Fruit fly (Drosophila melanogaster) whole organism, embryonic: ENCODE data around the gene CG45544.

Experiments used
- Asciz ChIP-seq: fragments of 200-800 bp; sonication (Bioruptor generic); optimal IDR thresholded peaks from 2 replicates; lab custom pipeline; 2017; ENCODE audit warnings: missing biosample characterization, mild to moderate bottlenecking, missing genetic modification characterization, missing genetic modification reagents
- CG10267 ChIP-seq: fragments of 200-800 bp; sonication (Bioruptor generic); optimal IDR thresholded peaks from 2 replicates; lab custom pipeline; 2018; ENCODE audit warnings: missing biosample characterization, mild to moderate bottlenecking, missing genetic modification characterization, moderate library complexity
- CG10959 ChIP-seq: fragments of 200-800 bp; sonication (Bioruptor generic); IDR thresholded peaks from 2 replicates; pipeline ENCODE4 v1.3.6; 2022; ENCODE audit warnings: missing biosample characterization, missing genetic modification characterization
- CG11085 ChIP-seq: fragments of 200-800 bp; sonication (Bioruptor generic); IDR thresholded peaks from 2 replicates; pipeline ENCODE4 v1.3.6; 2022; ENCODE audit warnings: missing biosample characterization, missing genetic modification characterization
- CG11504 ChIP-seq: fragments of 200-800 bp; sonication (Bioruptor generic); optimal IDR thresholded peaks from 3 replicates; lab custom pipeline; 2019; ENCODE audit warnings: missing biosample characterization, mild to moderate bottlenecking, missing genetic modification characterization, moderate library complexity
- CG12104 ChIP-seq: fragments of 200-800 bp; sonication (Bioruptor generic); optimal IDR thresholded peaks from 3 replicates; lab custom pipeline; 2016; ENCODE audit warnings: missing biosample characterization, missing genetic modification characterization
- CG12219 ChIP-seq: fragments of 200-800 bp; sonication (Bioruptor generic); optimal IDR thresholded peaks from 3 replicates; lab custom pipeline; 2018; ENCODE audit warnings: missing biosample characterization, mild to moderate bottlenecking, missing genetic modification characterization
- CG1233 ChIP-seq: fragments of 200-800 bp; sonication (Bioruptor generic); optimal IDR thresholded peaks from 4 replicates; lab custom pipeline; 2018; ENCODE audit warnings: missing biosample characterization, mild to moderate bottlenecking, missing genetic modification characterization
- CG12391 ChIP-seq: fragments of 200-800 bp; sonication (Bioruptor generic); optimal IDR thresholded peaks from 3 replicates; lab custom pipeline; 2018; ENCODE audit warnings: missing biosample characterization, mild to moderate bottlenecking, missing genetic modification characterization, moderate library complexity
- CG1603 ChIP-seq: fragments of 200-800 bp; sonication (Bioruptor generic); optimal IDR thresholded peaks from 2 replicates; lab custom pipeline; 2019; ENCODE audit warnings: missing biosample characterization, mild to moderate bottlenecking, missing genetic modification characterization, moderate library complexity
- CG17829 ChIP-seq: fragments of 200-800 bp; optimal IDR thresholded peaks from 2 replicates; lab custom pipeline; 2019; ENCODE audit warnings: missing biosample characterization, mild to moderate bottlenecking, missing genetic modification characterization, moderate library complexity
- CG2202 ChIP-seq: fragments of 200-800 bp; sonication (Bioruptor generic); optimal IDR thresholded peaks from 2 replicates; lab custom pipeline; 2018; ENCODE audit warnings: missing biosample characterization, mild to moderate bottlenecking, missing genetic modification characterization
- CG33557 ChIP-seq: fragments of 200-800 bp; sonication (Bioruptor generic); optimal IDR thresholded peaks from 2 replicates; lab custom pipeline; 2019; ENCODE audit warnings: missing biosample characterization, mild to moderate bottlenecking, missing genetic modification characterization, moderate library complexity
- CG42726 ChIP-seq: fragments of 200-800 bp; sonication (Bioruptor generic); IDR thresholded peaks from 2 replicates; pipeline ENCODE4 v1.3.6; 2022; ENCODE audit warnings: missing biosample characterization, missing genetic modification characterization; ENCODE audit not compliant: partially characterized antibody
- CG4820 ChIP-seq: fragments of 200-800 bp; sonication (Bioruptor generic); optimal IDR thresholded peaks from 3 replicates; lab custom pipeline; 2016; ENCODE audit warnings: missing biosample characterization, missing genetic modification characterization
- CG6254 ChIP-seq: fragments of 200-800 bp; sonication (Bioruptor generic); optimal IDR thresholded peaks from 3 replicates; lab custom pipeline; 2017; ENCODE audit warnings: mild to moderate bottlenecking, missing biosample characterization, missing genetic modification reagents, missing genetic modification characterization
- CG7556 ChIP-seq: fragments of 200-800 bp; sonication (Bioruptor generic); optimal IDR thresholded peaks from 2 replicates; lab custom pipeline; 2017; ENCODE audit warnings: missing biosample characterization, mild to moderate bottlenecking, missing genetic modification characterization
- CG7839 ChIP-seq: fragments of 200-800 bp; sonication (Bioruptor generic); optimal IDR thresholded peaks from 3 replicates; lab custom pipeline; 2018; ENCODE audit warnings: missing biosample characterization, mild to moderate bottlenecking, missing genetic modification characterization, moderate library complexity
- CG8359 ChIP-seq: fragments of 200-800 bp; sonication (Bioruptor generic); optimal IDR thresholded peaks from 2 replicates; lab custom pipeline; 2017; ENCODE audit warnings: missing biosample characterization, mild to moderate bottlenecking, missing genetic modification characterization, borderline replicate concordance
- CG9609 ChIP-seq: fragments of 200-800 bp; sonication (Bioruptor generic); optimal IDR thresholded peaks from 3 replicates; lab custom pipeline; 2016; ENCODE audit warnings: missing biosample characterization, missing genetic modification characterization
- D ChIP-seq, 2 experiments: fragments of 200-800 bp in 1 of 2; fragments of >200 bp in 1 of 2; sonication (Bioruptor generic) in 1 of 2; optimal IDR thresholded peaks; 2 replicates in 1 of 2; 3 replicates in 1 of 2; lab custom pipeline; 2017; ENCODE audit warnings: mild to moderate bottlenecking in 1 of 2, missing biosample characterization in 1 of 2, missing genetic modification characterization in 1 of 2, missing genetic modification reagents in 1 of 2
- E2f2 ChIP-seq: fragments of 200-800 bp; sonication (Bioruptor generic); IDR thresholded peaks from 2 replicates; pipeline ENCODE4 v1.3.6; 2022; ENCODE audit warnings: missing biosample characterization, missing genetic modification characterization
- Hr51 ChIP-seq, 2 experiments: fragments of 200-800 bp; sonication (Bioruptor generic); optimal IDR thresholded peaks; 2 replicates in 1 of 2; 3 replicates in 1 of 2; lab custom pipeline; 2016 to 2018; ENCODE audit warnings: missing biosample characterization in 2 of 2, missing genetic modification characterization in 2 of 2, mild to moderate bottlenecking in 1 of 2, moderate library complexity in 1 of 2
- Mes4 ChIP-seq: fragments of 200-800 bp; sonication (Bioruptor generic); optimal IDR thresholded peaks from 2 replicates; lab custom pipeline; 2016; ENCODE audit warnings: missing biosample characterization, missing genetic modification characterization
- NC2α ChIP-seq: fragments of 200-800 bp; sonication (Bioruptor generic); optimal IDR thresholded peaks from 2 replicates; lab custom pipeline; 2016; ENCODE audit warnings: missing biosample characterization, missing genetic modification characterization
- NC2β ChIP-seq: fragments of 200-800 bp; sonication (Bioruptor generic); optimal IDR thresholded peaks from 2 replicates; lab custom pipeline; 2016; ENCODE audit warnings: missing biosample characterization, missing genetic modification characterization
- Poxn ChIP-seq: fragments of 200-800 bp; sonication (Bioruptor generic); IDR thresholded peaks from 2 replicates; pipeline ENCODE4 v1.3.6; 2022; ENCODE audit warnings: missing biosample characterization, missing genetic modification characterization
- Stat92E ChIP-seq, 3 experiments: fragments of >200 bp in 2 of 3; fragments of 200-800 bp in 1 of 3; sonication (Bioruptor generic) in 1 of 3; optimal IDR thresholded peaks; 2 replicates each; lab custom pipeline; 2017 to 2019; ENCODE audit warnings: missing biosample characterization in 3 of 3, missing genetic modification characterization in 3 of 3, mild to moderate bottlenecking in 1 of 3, moderate library complexity in 1 of 3
- dpn ChIP-seq, 2 experiments: fragments of 200-800 bp; sonication (Bioruptor generic); optimal IDR thresholded peaks; 3 replicates each; lab custom pipeline; 2016; ENCODE audit warnings: missing biosample characterization in 2 of 2, missing genetic modification characterization in 2 of 2
- ftz-f1 ChIP-seq: fragments of 200-800 bp; sonication (Bioruptor generic); optimal IDR thresholded peaks from 2 replicates; lab custom pipeline; 2016; ENCODE audit warnings: missing biosample characterization, missing genetic modification characterization
- gem ChIP-seq: fragments of 200-800 bp; sonication (Bioruptor generic); optimal IDR thresholded peaks from 2 replicates; lab custom pipeline; 2019; ENCODE audit warnings: missing biosample characterization, mild to moderate bottlenecking, missing genetic modification characterization, moderate library complexity
- gfzf ChIP-seq: fragments of 200-800 bp; sonication (Bioruptor generic); optimal IDR thresholded peaks from 2 replicates; lab custom pipeline; 2016; ENCODE audit warnings: missing biosample characterization, mild to moderate bottlenecking, missing genetic modification characterization, moderate library complexity
- otp ChIP-seq: fragments of 200-800 bp; sonication (Bioruptor generic); IDR thresholded peaks from 3 replicates; pipeline ENCODE4, ENCODE4 v1.3.6; 2022; ENCODE audit warnings: missing biosample characterization, missing genetic modification characterization
- pros ChIP-seq: fragments of 200-800 bp; sonication (Bioruptor generic); optimal IDR thresholded peaks from 3 replicates; lab custom pipeline; 2019; ENCODE audit warnings: missing biosample characterization, mild to moderate bottlenecking, missing genetic modification characterization, moderate library complexity
- psq ChIP-seq: fragments of 200-800 bp; sonication (Bioruptor generic); optimal IDR thresholded peaks from 2 replicates; lab custom pipeline; 2017; ENCODE audit warnings: missing biosample characterization, missing genetic modification characterization
- pum ChIP-seq: fragments of 200-800 bp; sonication (Bioruptor generic); optimal IDR thresholded peaks from 2 replicates; lab custom pipeline; 2016; ENCODE audit warnings: missing biosample characterization, missing genetic modification characterization
- row ChIP-seq: fragments of 200-800 bp; sonication (Bioruptor generic); IDR thresholded peaks from 3 replicates; pipeline ENCODE4 v1.3.6; 2022; ENCODE audit warnings: missing biosample characterization, missing genetic modification characterization
- shn ChIP-seq: fragments of 200-800 bp; sonication (Bioruptor generic); optimal IDR thresholded peaks from 3 replicates; lab custom pipeline; 2016; ENCODE audit warnings: missing biosample characterization, missing genetic modification characterization
- unpg ChIP-seq: fragments of 200-800 bp; sonication (Bioruptor generic); optimal IDR thresholded peaks from 3 replicates; lab custom pipeline; 2018; ENCODE audit warnings: missing biosample characterization, mild to moderate bottlenecking, missing genetic modification characterization, moderate library complexity
- zf30C ChIP-seq: fragments of 200-800 bp; sonication (Bioruptor generic); optimal IDR thresholded peaks from 3 replicates; lab custom pipeline; 2018; ENCODE audit warnings: missing biosample characterization, mild to moderate bottlenecking, missing genetic modification characterization

CG45544 gene

DNA sequence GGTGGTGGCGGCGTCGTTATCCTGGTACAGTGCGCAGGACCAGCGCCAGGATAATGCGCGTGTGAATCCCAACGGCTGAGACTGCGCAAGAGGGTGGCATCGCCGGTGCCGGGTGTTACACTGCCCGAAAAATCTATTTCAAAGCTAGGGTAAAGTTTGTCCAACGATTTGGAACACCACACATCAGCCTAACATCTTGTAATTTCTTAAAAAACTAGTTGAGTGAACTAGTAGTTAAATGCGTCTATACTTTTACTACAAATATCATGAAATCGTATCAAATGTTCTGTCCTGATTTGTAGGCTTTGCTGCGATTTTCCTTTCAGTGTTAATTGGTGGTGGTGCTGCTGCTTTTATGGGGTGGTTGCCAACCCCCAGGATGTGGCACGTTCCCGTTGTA, 8.8 kb downstream of the CG45544 start (continued):
- no peak for TF ChIP-seq D (optimal IDR thresholded peaks at IDR 0.05; lab: Kevin White, UChicago)
- peak; percentile 46 for TF ChIP-seq D (GFP tag; optimal IDR thresholded peaks at IDR 0.05; lab: Kevin White, UChicago)
- peak; percentile 51 for TF ChIP-seq CG7839 (tag; lab: Kevin White, UChicago)
- peak; percentile 75 for TF ChIP-seq row (GFP tag; lab: Robert Waterston, UW)
- TF ChIP-seq CG11085: no peak
- TF ChIP-seq dpn (GFP tag; optimal IDR thresholded peaks at IDR 0.05; lab: Kevin White, UChicago): peak in 1 of 2 experiments; percentile 12
- peak in 1 of 3 experiments; percentile 18 for TF ChIP-seq Stat92E (GFP tag; optimal IDR thresholded peaks at IDR 0.05; lab: Kevin White, UChicago)
- peak; percentile 42 for TF ChIP-seq unpg (GFP tag; lab: Kevin White, UChicago)
- TF ChIP-seq Poxn (GFP tag; lab: Robert Waterston, UW): no peak
- TF ChIP-seq E2f2 (GFP tag; lab: Robert Waterston, UW): peak; percentile 12; the same call in 1 of the 2 replicates
- TF ChIP-seq CG8359 (GFP tag; lab: Kevin White, UChicago): peak; percentile 30
- TF ChIP-seq gfzf (GFP tag; lab: Kevin White, UChicago): no peak
- TF ChIP-seq CG6254 (GFP tag; lab: Kevin White, UChicago): peak; percentile 35
- TF ChIP-seq Asciz (GFP tag; lab: Kevin White, UChicago): peak; percentile 18
- no peak for TF ChIP-seq psq (GFP tag; lab: Kevin White, UChicago)
- TF ChIP-seq Mes4 (GFP tag; lab: Kevin White, UChicago): peak; percentile 12
- TF ChIP-seq CG12104 (GFP tag; lab: Kevin White, UChicago): no peak
- TF ChIP-seq pros (GFP tag; lab: Kevin White, UChicago): no peak
- peak; percentile 60 for TF ChIP-seq CG7556 (GFP tag; lab: Kevin White, UChicago)
- no peak for TF ChIP-seq CG42726 (GFP tag; lab: Robert Waterston, UW)
- peak; percentile 44 for TF ChIP-seq CG11504
- peak; percentile 45 for TF ChIP-seq CG2202
- peak; percentile 8 for TF ChIP-seq CG4820 (GFP tag; lab: Kevin White, UChicago)
- peak; percentile 90 for TF ChIP-seq zf30C (GFP tag; lab: Kevin White, UChicago)
- TF ChIP-seq CG10267: peak; percentile 47
- peak in 1 of 2 experiments; percentile 21 for TF ChIP-seq Hr51 (GFP tag; optimal IDR thresholded peaks at IDR 0.05; lab: Kevin White, UChicago)
- peak; percentile 65 for TF ChIP-seq CG33557 (GFP tag; lab: Kevin White, UChicago)
- TF ChIP-seq NC2β (GFP tag; lab: Kevin White, UChicago): peak; percentile 54
- TF ChIP-seq NC2α (GFP tag; lab: Kevin White, UChicago): peak; percentile 31
- peak; percentile 5 for TF ChIP-seq CG12219
- TF ChIP-seq otp (GFP tag; lab: Robert Waterston, UW): 0 out of 3 replicates have a peak, but pooled peaks have one; percentile 10
- peak; percentile 53 for TF ChIP-seq CG10959 (GFP tag; lab: Robert Waterston, UW)
- TF ChIP-seq CG12391 (tag; lab: Kevin White, UChicago): peak; percentile 53
- TF ChIP-seq pum (GFP tag; lab: Kevin White, UChicago): peak; percentile 20
- peak; percentile 75 for TF ChIP-seq CG1603
- no peak for TF ChIP-seq CG1233 (GFP tag; lab: Kevin White, UChicago)
- peak; percentile 69 for TF ChIP-seq gem (tag; lab: Kevin White, UChicago)
- peak; percentile 23 for TF ChIP-seq CG9609
- TF ChIP-seq CG17829 (tag; lab: Kevin White, UChicago): peak; percentile 66
- TF ChIP-seq shn (GFP tag; lab: Kevin White, UChicago): peak; percentile 5
- TF ChIP-seq ftz-f1 (GFP tag; lab: Kevin White, UChicago): no peak
